Fruit fly (Drosophila melanogaster) whole organism, adult: ENCODE measurements around the gene spri.

ENCODE experiments used
- CG5204 ChIP-seq: fragments of 200-800 bp; sonication (Bioruptor generic); optimal IDR thresholded peaks from 2 replicates; lab custom pipeline; 2016; ENCODE audit warnings: missing biosample characterization, missing genetic modification characterization
- Crg-1 ChIP-seq: fragments of 200-800 bp; sonication (Bioruptor generic); optimal IDR thresholded peaks from 2 replicates; lab custom pipeline; 2016; ENCODE audit warnings: missing biosample characterization, missing genetic modification characterization
- Hr96 ChIP-seq: fragments of 200-800 bp; sonication (Bioruptor generic); optimal IDR thresholded peaks from 2 replicates; lab custom pipeline; 2016; ENCODE audit warnings: missing biosample characterization, missing genetic modification characterization
- Mnt ChIP-seq: fragments of 200-800 bp; sonication (Bioruptor generic); optimal IDR thresholded peaks from 2 replicates; lab custom pipeline; 2016; ENCODE audit warnings: missing biosample characterization, mild to moderate bottlenecking, missing genetic modification characterization
- cic ChIP-seq: fragments of 200-800 bp; sonication (Bioruptor generic); optimal IDR thresholded peaks from 2 replicates; lab custom pipeline; 2017; ENCODE audit warnings: missing biosample characterization, mild to moderate bottlenecking, missing genetic modification characterization, moderate library complexity
- pad ChIP-seq: fragments of 200-800 bp; sonication (Bioruptor generic); optimal IDR thresholded peaks from 3 replicates; lab custom pipeline; 2017; ENCODE audit warnings: missing biosample characterization, missing genetic modification characterization, mild to moderate bottlenecking, moderate library complexity, missing genetic modification reagents

dm6 chrX:10514850-10515249 lies 70.4 kb downstream of the spri start:
- no peak for TF ChIP-seq Hr96 (GFP tag; lab: Kevin White, UChicago)
- no peak for TF ChIP-seq pad
- no peak for TF ChIP-seq cic
- no peak for TF ChIP-seq CG5204 (GFP tag; lab: Kevin White, UChicago)
- TF ChIP-seq Mnt (GFP tag; lab: Kevin White, UChicago): no peak
- no peak for TF ChIP-seq Crg-1
